Fruit fly (Drosophila melanogaster): ENCODE results near the gene ppk16.

Gene ppk16

dm6 chr2L:9768735-9769134 lies 6.1 kb downstream of the ppk16 start, which contains the start of gene CG17633:
CG17633 (plus strand) TSS chr2L:9769060.
- no peak for TF ChIP-seq HLHmδ (GFP tag; optimal IDR thresholded peaks at IDR 0.05)
- no peak for TF ChIP-seq CG30403 (GFP tag; optimal IDR thresholded peaks at IDR 0.05)
- TF ChIP-seq CHES-1-like (GFP tag; optimal IDR thresholded peaks at IDR 0.05) = no peak
- peak; percentile 72 for TF ChIP-seq exex (tag; optimal IDR thresholded peaks at IDR 0.05)
- peak; percentile 12 for TF ChIP-seq CG34376 (GFP tag; optimal IDR thresholded peaks at IDR 0.05)

dm6 chr2L:9766758-9767157 lies 8.1 kb downstream of the ppk16 start, which contains the start of gene CG4017:
CG4017 (plus strand) TSS chr2L:9767058.
- TF ChIP-seq Scr (GFP tag; IDR thresholded peaks at IDR 0.05; ENCODE audit: partially characterized antibody) = no peak
- TF ChIP-seq D (optimal IDR thresholded peaks at IDR 0.05) = no peak
- TF ChIP-seq D (GFP tag; optimal IDR thresholded peaks at IDR 0.05) = no peak
- TF ChIP-seq CG14860 (GFP tag; IDR thresholded peaks at IDR 0.05; ENCODE audit: partially characterized antibody) = no peak
- TF ChIP-seq Dip3 (GFP tag; optimal IDR thresholded peaks at IDR 0.05) = no peak
- TF ChIP-seq dati (GFP tag; IDR thresholded peaks at IDR 0.05) = no peak
- no peak for TF ChIP-seq knrl (GFP tag; IDR thresholded peaks at IDR 0.05; ENCODE audit: partially characterized antibody)
- no peak for TF ChIP-seq Xrp1 (GFP tag; IDR thresholded peaks at IDR 0.05)
- TF ChIP-seq yki (optimal IDR thresholded peaks at IDR 0.05) = no peak
- TF ChIP-seq schlank (tag; optimal IDR thresholded peaks at IDR 0.05) = no peak
- TF ChIP-seq CG43689 (GFP tag; IDR thresholded peaks at IDR 0.05) = no peak

- TF ChIP-seq CG4820 (GFP tag; optimal IDR thresholded peaks at IDR 0.05) = peak; percentile 36
- peak; percentile 15 for TF ChIP-seq Lhr (GFP tag; optimal IDR thresholded peaks at IDR 0.05)
- TF ChIP-seq HLH4C (GFP tag; IDR thresholded peaks at IDR 0.05; ENCODE audit: partially characterized antibody) = peak; percentile 45; the same call in 1 of the 3 replicates
- TF ChIP-seq CG34224 (GFP tag; IDR thresholded peaks at IDR 0.05; ENCODE audit: partially characterized antibody) = peak; percentile 47; the same call in 2 of the 3 replicates
- peak; percentile 52 for TF ChIP-seq CG18599 (GFP tag; optimal IDR thresholded peaks at IDR 0.05)
- peak; percentile 13 for TF ChIP-seq caup (GFP tag; optimal IDR thresholded peaks at IDR 0.05; ENCODE audit: severe bottlenecking)
- TF ChIP-seq dimm (GFP tag; IDR thresholded peaks at IDR 0.05) = no peak
- peak; percentile 48 for TF ChIP-seq bcd (GFP tag; optimal IDR thresholded peaks at IDR 0.05)
- TF ChIP-seq Elba2 (GFP tag; optimal IDR thresholded peaks at IDR 0.05) = peak; percentile 13
- TF ChIP-seq prd (optimal IDR thresholded peaks at IDR 0.05) = no peak
- peak; percentile 44; the same call in 1 of the 3 replicates for TF ChIP-seq prd (GFP tag; IDR thresholded peaks at IDR 0.05)
- TF ChIP-seq trem (tag; optimal IDR thresholded peaks at IDR 0.05) = peak; percentile 20
- TF ChIP-seq Gug (GFP tag; IDR thresholded peaks at IDR 0.05) = no peak
- peak; percentile 52 for TF ChIP-seq stwl (tag; optimal IDR thresholded peaks at IDR 0.05)
- peak; percentile 23 for TF ChIP-seq lilli (GFP tag; optimal IDR thresholded peaks at IDR 0.05)
- no peak for TF ChIP-seq CG1647 (GFP tag; optimal IDR thresholded peaks at IDR 0.05)
- peak; percentile 39 for TF ChIP-seq Xbp1 (GFP tag; optimal IDR thresholded peaks at IDR 0.05)
- TF ChIP-seq vvl (GFP tag; IDR thresholded peaks at IDR 0.05) = peak; percentile 89
- peak; percentile 28 for TF ChIP-seq zen (tag; optimal IDR thresholded peaks at IDR 0.05)
- no peak for TF ChIP-seq hb (GFP tag; IDR thresholded peaks at IDR 0.05; ENCODE audit: partially characterized antibody)
- no peak for TF ChIP-seq kay (GFP tag; optimal IDR thresholded peaks at IDR 0.05)
- peak; percentile 36 for TF ChIP-seq pzg (GFP tag; optimal IDR thresholded peaks at IDR 0.05)
- TF ChIP-seq Chrac-16 (GFP tag; optimal IDR thresholded peaks at IDR 0.05) = peak; percentile 25
- TF ChIP-seq cato (GFP tag; optimal IDR thresholded peaks at IDR 0.05; ENCODE audit: borderline replicate concordance) = no peak
- TF ChIP-seq CG12659 (GFP tag; optimal IDR thresholded peaks at IDR 0.05) = peak; percentile 57
- TF ChIP-seq Ets65A (GFP tag) = peak; percentile 90
- peak; percentile 57; the same call in 1 of the 2 replicates for TF ChIP-seq Rfx (GFP tag; IDR thresholded peaks at IDR 0.05)
- TF ChIP-seq Ptx1 (GFP tag; IDR thresholded peaks at IDR 0.05) = peak; percentile 61
- TF ChIP-seq Med (GFP tag) = peak; percentile 48
- TF ChIP-seq CG3995 (GFP tag; optimal IDR thresholded peaks at IDR 0.05) = peak; percentile 28
- TF ChIP-seq Sin3A (optimal IDR thresholded peaks at IDR 0.05) = peak; percentile 19
- 0 out of 3 replicates have a peak, but pooled peaks have one; percentile 47 for TF ChIP-seq Opbp (GFP tag; IDR thresholded peaks at IDR 0.05; ENCODE audit: partially characterized antibody)
These were observed 11.5 kb downstream of the ppk16 start, which contains the start of the genes Taf11 and und for dm6 chr2L:9763212-9763869. Taf11 (minus strand) TSS chr2L:9763262. und (plus strand) TSS chr2L:9763369.
